Fruit fly (Drosophila melanogaster) S2 (cell line): ENCODE data around the gene bora.

Source experiments
- CG8478 ChIP-seq: fragments of >200 bp; optimal IDR thresholded peaks from 2 replicates; lab custom pipeline; 2018
- CTCF ChIP-seq, 2 experiments: fragments of >200 bp; optimal IDR thresholded peaks; 2 replicates each; lab custom pipeline; 2018

- TF ChIP-seq CTCF (optimal IDR thresholded peaks at IDR 0.05; lab: Kevin White, UChicago) (no peak), CG8478 (lab: Kevin White, UChicago) (no peak)
These were observed 34.1 kb upstream of the bora start, which contains the start of gene CG7271 for dm6 chr3L:18588387-18588786.
